Worm (Caenorhabditis elegans) whole organism, mixed stage, embryonic: ENCODE results near the gene F31F7.1.

Experiments
- bed-3 ChIP-seq: fragments of 200-800 bp; sonication (Bioruptor generic); optimal IDR thresholded peaks from 3 replicates; lab custom pipeline; 2018; ENCODE audit warnings: mild to moderate bottlenecking, missing genetic modification characterization, moderate library complexity, missing compliant biosample characterization
- blmp-1 ChIP-seq: fragments of 150-350 bp; optimal IDR thresholded peaks from 2 replicates; lab custom pipeline; 2014; ENCODE audit warnings: missing biosample characterization, missing genetic modification characterization
- ceh-39 ChIP-seq: fragments of 150-350 bp; optimal IDR thresholded peaks from 2 replicates; lab custom pipeline; 2014; ENCODE audit warnings: missing biosample characterization, missing genetic modification characterization
- ceh-43 ChIP-seq: fragments of 200-800 bp; sonication (Bioruptor generic); optimal IDR thresholded peaks from 2 replicates; lab custom pipeline; 2018; ENCODE audit warnings: mild to moderate bottlenecking, missing genetic modification characterization, moderate library complexity, missing compliant biosample characterization
- ceh-83 ChIP-seq: fragments of 200-800 bp; sonication (Bioruptor generic); optimal IDR thresholded peaks from 2 replicates; lab custom pipeline; 2018; ENCODE audit warnings: mild to moderate bottlenecking, missing genetic modification characterization, missing compliant biosample characterization
- ces-1 ChIP-seq: fragments of 150-350 bp; optimal IDR thresholded peaks from 2 replicates; lab custom pipeline; 2014; ENCODE audit warnings: missing biosample characterization, missing genetic modification reagents, missing genetic modification characterization
- cnd-1 ChIP-seq: fragments of 200-800 bp; sonication (Bioruptor generic); optimal IDR thresholded peaks from 2 replicates; lab custom pipeline; 2018; ENCODE audit warnings: mild to moderate bottlenecking, missing genetic modification characterization, missing compliant biosample characterization
- drap-1 ChIP-seq: fragments of 200-800 bp; sonication (Bioruptor generic); optimal IDR thresholded peaks from 3 replicates; lab custom pipeline; 2018; ENCODE audit warnings: mild to moderate bottlenecking, missing genetic modification characterization, missing compliant biosample characterization
- elt-1 ChIP-seq: sonication (generic microtip); optimal IDR thresholded peaks from 2 replicates; lab custom pipeline; 2017; ENCODE audit warnings: missing genetic modification characterization, mild to moderate bottlenecking, missing compliant biosample characterization, antibody characterized with exemption, moderate library complexity, borderline replicate concordance; ENCODE audit not compliant: insufficient read depth
- elt-3 ChIP-seq: fragments of 150-350 bp; optimal IDR thresholded peaks from 2 replicates; lab custom pipeline; 2014; ENCODE audit warnings: missing biosample characterization, missing genetic modification characterization
- hlh-1 ChIP-seq: fragments of 150-350 bp; optimal IDR thresholded peaks from 2 replicates; lab custom pipeline; 2014; ENCODE audit warnings: missing biosample characterization, missing genetic modification reagents, missing genetic modification characterization
- lin-13 ChIP-seq: fragments of 150-350 bp; optimal IDR thresholded peaks from 2 replicates; lab custom pipeline; 2014; ENCODE audit warnings: missing biosample characterization, missing genetic modification characterization
- lin-32 ChIP-seq: fragments of 200-800 bp; sonication (Bioruptor generic); optimal IDR thresholded peaks from 2 replicates; lab custom pipeline; 2018; ENCODE audit warnings: mild to moderate bottlenecking, missing genetic modification characterization, missing compliant biosample characterization
- lsy-2 ChIP-seq: fragments of 150-350 bp; optimal IDR thresholded peaks from 2 replicates; lab custom pipeline; 2014; ENCODE audit warnings: missing biosample characterization, missing genetic modification characterization
- mab-5 ChIP-seq: fragments of 150-350 bp; optimal IDR thresholded peaks from 2 replicates; lab custom pipeline; 2014; ENCODE audit warnings: missing biosample characterization, missing genetic modification characterization
- mls-2 ChIP-seq: sonication (generic microtip); optimal IDR thresholded peaks from 2 replicates; lab custom pipeline; 2016; ENCODE audit warnings: mild to moderate bottlenecking, missing genetic modification characterization, moderate library complexity, missing compliant biosample characterization
- nhr-12 ChIP-seq: fragments of 150-350 bp; optimal IDR thresholded peaks from 2 replicates; lab custom pipeline; 2014; ENCODE audit warnings: missing biosample characterization, missing genetic modification characterization
- nhr-2 ChIP-seq: fragments of 150-350 bp; optimal IDR thresholded peaks from 2 replicates; lab custom pipeline; 2014; ENCODE audit warnings: missing biosample characterization, missing genetic modification characterization
- nhr-237 ChIP-seq: fragments of 150-350 bp; optimal IDR thresholded peaks from 2 replicates; lab custom pipeline; 2014; ENCODE audit warnings: missing biosample characterization, missing genetic modification characterization
- nhr-76 ChIP-seq: sonication (generic microtip); optimal IDR thresholded peaks from 2 replicates; lab custom pipeline; 2017; ENCODE audit warnings: missing biosample characterization, missing genetic modification characterization
- pha-4 ChIP-seq: fragments of 150-350 bp; optimal IDR thresholded peaks from 2 replicates; lab custom pipeline; 2018; ENCODE audit warnings: missing biosample characterization, missing genetic modification reagents, missing genetic modification characterization
- sem-2 ChIP-seq: fragments of 200-800 bp; sonication (Bioruptor generic); optimal IDR thresholded peaks from 2 replicates; lab custom pipeline; 2018; ENCODE audit warnings: mild to moderate bottlenecking, missing genetic modification characterization, missing compliant biosample characterization
- snpc-4 ChIP-seq: fragments of 150-350 bp; optimal IDR thresholded peaks from 2 replicates; lab custom pipeline; 2014; ENCODE audit warnings: missing biosample characterization, missing genetic modification characterization
- sptf-1 ChIP-seq: sonication (generic microtip); optimal IDR thresholded peaks from 2 replicates; lab custom pipeline; 2017; ENCODE audit warnings: mild to moderate bottlenecking, missing genetic modification characterization, moderate library complexity, missing compliant biosample characterization
- tbx-8 ChIP-seq: fragments of 200-800 bp; sonication (Bioruptor generic); optimal IDR thresholded peaks from 2 replicates; lab custom pipeline; 2018; ENCODE audit warnings: mild to moderate bottlenecking, missing genetic modification characterization, moderate library complexity, missing compliant biosample characterization
- unc-120 ChIP-seq: sonication (generic microtip); optimal IDR thresholded peaks from 2 replicates; lab custom pipeline; 2017; ENCODE audit warnings: missing genetic modification characterization, missing compliant biosample characterization; ENCODE audit not compliant: poor library complexity, severe bottlenecking
- unc-39 ChIP-seq: fragments of 150-350 bp; optimal IDR thresholded peaks from 2 replicates; lab custom pipeline; 2014; ENCODE audit warnings: missing biosample characterization, missing genetic modification characterization
- unc-62 ChIP-seq: fragments of 150-350 bp; optimal IDR thresholded peaks from 2 replicates; lab custom pipeline; 2014; ENCODE audit warnings: missing biosample characterization, missing genetic modification reagents, missing genetic modification characterization
- zip-8 ChIP-seq: fragments of 150-350 bp; optimal IDR thresholded peaks from 2 replicates; lab custom pipeline; 2014; ENCODE audit warnings: missing biosample characterization, missing genetic modification characterization
- ztf-11 ChIP-seq: fragments of 150-350 bp; optimal IDR thresholded peaks from 2 replicates; lab custom pipeline; 2014; ENCODE audit warnings: missing biosample characterization, missing genetic modification characterization

F31F7.1 gene

ce11 chrV:6303471-6303870 is 27.2 kb downstream of the F31F7.1 start, which contains the start of gene sago-1:
sago-1 (plus strand) TSS chrV:6303771.
- TF ChIP-seq snpc-4 (tag; lab: Kevin White, UChicago), result no peak
- TF ChIP-seq mab-5 (tag; lab: Kevin White, UChicago), result no peak
- no peak for TF ChIP-seq sptf-1 (tag; lab: Kevin White, UChicago)
- no peak for TF ChIP-seq mls-2 (tag; lab: Kevin White, UChicago)
- no peak for TF ChIP-seq nhr-237 (tag; lab: Kevin White, UChicago)
- TF ChIP-seq unc-120, result no peak
- no peak for TF ChIP-seq unc-39 (tag; lab: Kevin White, UChicago)
- TF ChIP-seq nhr-2, result no peak
- no peak for TF ChIP-seq cnd-1
- no peak for TF ChIP-seq ztf-11 (tag; lab: Kevin White, UChicago)
- TF ChIP-seq drap-1 (GFP tag; lab: Kevin White, UChicago), result no peak
- TF ChIP-seq lin-13, result no peak
- no peak for TF ChIP-seq unc-62 (GFP tag; lab: Kevin White, UChicago)
- TF ChIP-seq ces-1, result no peak
- TF ChIP-seq tbx-8 (GFP tag; lab: Kevin White, UChicago), result no peak
- TF ChIP-seq hlh-1 (tag; lab: Kevin White, UChicago), result no peak
- TF ChIP-seq pha-4 (tag; lab: Kevin White, UChicago), result no peak
- TF ChIP-seq zip-8, result no peak
- TF ChIP-seq nhr-12 (tag; lab: Kevin White, UChicago), result no peak
- no peak for TF ChIP-seq nhr-76

ce11 chrV:6311936-6312335 is 35.7 kb downstream of the F31F7.1 start:
- TF ChIP-seq ceh-39 (no peak), ces-1 (no peak)

- TF ChIP-seq unc-39 (tag; lab: Kevin White, UChicago), result no peak
- no peak for TF ChIP-seq drap-1 (GFP tag; lab: Kevin White, UChicago)
- TF ChIP-seq elt-3 (tag; lab: Kevin White, UChicago), result no peak
- TF ChIP-seq ceh-83 (GFP tag; lab: Kevin White, UChicago), result no peak
- no peak for TF ChIP-seq elt-1 (tag; lab: Kevin White, UChicago)
- TF ChIP-seq sptf-1 (tag; lab: Kevin White, UChicago), result no peak
- no peak for TF ChIP-seq unc-62 (GFP tag; lab: Kevin White, UChicago)
- TF ChIP-seq mab-5 (tag; lab: Kevin White, UChicago), result no peak
- no peak for TF ChIP-seq hlh-1 (tag; lab: Kevin White, UChicago)
- no peak for TF ChIP-seq nhr-12 (tag; lab: Kevin White, UChicago)
- TF ChIP-seq ceh-43, result no peak
- TF ChIP-seq unc-120, result no peak
- no peak for TF ChIP-seq ceh-39
- TF ChIP-seq blmp-1 (tag; lab: Kevin White, UChicago), result no peak
- TF ChIP-seq pha-4 (tag; lab: Kevin White, UChicago), result no peak
- no peak for TF ChIP-seq tbx-8 (GFP tag; lab: Kevin White, UChicago)
- TF ChIP-seq sem-2 (GFP tag; lab: Kevin White, UChicago), result no peak
- no peak for TF ChIP-seq cnd-1
- no peak for TF ChIP-seq nhr-237 (tag; lab: Kevin White, UChicago)
- no peak for TF ChIP-seq lin-32 (GFP tag; lab: Kevin White, UChicago)
Measured at ce11 chrV:6316632-6317031, 40.4 kb downstream of the F31F7.1 start, which contains the start of gene cest-24. cest-24 (plus strand) TSS chrV:6316932.

- TF ChIP-seq lsy-2 (tag; lab: Kevin White, UChicago), result no peak
- no peak for TF ChIP-seq ceh-39
- TF ChIP-seq bed-3 (GFP tag; lab: Kevin White, UChicago), result no peak
Measured at ce11 chrV:6317928-6318327, 41.7 kb downstream of the F31F7.1 start.

ce11 chrV:6319358-6319757 is 43.1 kb downstream of the F31F7.1 start:
- TF ChIP-seq ztf-11 (tag; lab: Kevin White, UChicago) (no peak), ceh-83 (GFP tag; lab: Kevin White, UChicago) (no peak), lin-13 (no peak), hlh-1 (tag; lab: Kevin White, UChicago) (no peak), elt-3 (tag; lab: Kevin White, UChicago) (no peak), lsy-2 (tag; lab: Kevin White, UChicago) (no peak), elt-1 (tag; lab: Kevin White, UChicago) (no peak), snpc-4 (tag; lab: Kevin White, UChicago) (no peak), bed-3 (GFP tag; lab: Kevin White, UChicago) (no peak), lin-32 (GFP tag; lab: Kevin White, UChicago) (no peak), sem-2 (GFP tag; lab: Kevin White, UChicago) (no peak), pha-4 (tag; lab: Kevin White, UChicago) (no peak)
